Fruit fly (Drosophila melanogaster) whole organism, embryonic: ENCODE results near the gene CG33108.

Experiments used
- CG3065 ChIP-seq: fragments of 200-800 bp; sonication (Bioruptor generic); optimal IDR thresholded peaks from 2 replicates; lab custom pipeline; 2016; ENCODE audit warnings: missing biosample characterization, missing genetic modification characterization
- CG8944 ChIP-seq: fragments of 200-800 bp; sonication (Bioruptor generic); optimal IDR thresholded peaks from 3 replicates; lab custom pipeline; 2016; ENCODE audit warnings: missing biosample characterization, missing genetic modification characterization
- CG9797 ChIP-seq: fragments of 200-800 bp; sonication (Bioruptor generic); optimal IDR thresholded peaks from 3 replicates; lab custom pipeline; 2018; ENCODE audit warnings: missing biosample characterization, mild to moderate bottlenecking, missing genetic modification characterization
- CG9876 ChIP-seq: fragments of 200-800 bp; sonication (Bioruptor generic); optimal IDR thresholded peaks from 2 replicates; lab custom pipeline; 2016; ENCODE audit warnings: missing biosample characterization, missing genetic modification characterization
- Med ChIP-seq: fragments of 200-800 bp; sonication (Bioruptor generic); peaks from one replicate; lab custom pipeline; 2016; ENCODE audit warnings: missing biosample characterization, missing genetic modification characterization, mild to moderate bottlenecking, inconsistent platforms, moderate library complexity
- Rx ChIP-seq: fragments of 200-800 bp; sonication (Bioruptor generic); IDR thresholded peaks from 2 replicates; pipeline ENCODE4 v1.3.6; 2022; ENCODE audit warnings: missing biosample characterization, missing genetic modification characterization
- Six4 ChIP-seq: fragments of 200-800 bp; sonication (Bioruptor generic); optimal IDR thresholded peaks from 2 replicates; lab custom pipeline; 2016; ENCODE audit warnings: missing biosample characterization, missing genetic modification characterization
- knrl ChIP-seq: fragments of 200-800 bp; sonication (Bioruptor generic); IDR thresholded peaks from 3 replicates; pipeline ENCODE4 v1.3.6; 2022; ENCODE audit warnings: missing biosample characterization, missing genetic modification characterization; ENCODE audit not compliant: partially characterized antibody
- lov ChIP-seq, 2 experiments: fragments of 200-800 bp in 1 of 2; fragments of >200 bp in 1 of 2; sonication (Bioruptor generic) in 1 of 2; IDR thresholded peaks in 1 of 2; optimal IDR thresholded peaks in 1 of 2; 2 replicates in 1 of 2; 3 replicates in 1 of 2; pipeline versions ENCODE4 v1.3.6 to Lab custom; 2017 to 2022; ENCODE audit warnings: missing biosample characterization in 1 of 2, missing genetic modification characterization in 1 of 2
- sd ChIP-seq: fragments of 200-800 bp; sonication (Bioruptor generic); optimal IDR thresholded peaks from 3 replicates; lab custom pipeline; 2018; ENCODE audit warnings: missing biosample characterization, mild to moderate bottlenecking, missing genetic modification characterization, moderate library complexity
- zf30C ChIP-seq: fragments of 200-800 bp; sonication (Bioruptor generic); optimal IDR thresholded peaks from 3 replicates; lab custom pipeline; 2018; ENCODE audit warnings: missing biosample characterization, mild to moderate bottlenecking, missing genetic modification characterization

DNA sequence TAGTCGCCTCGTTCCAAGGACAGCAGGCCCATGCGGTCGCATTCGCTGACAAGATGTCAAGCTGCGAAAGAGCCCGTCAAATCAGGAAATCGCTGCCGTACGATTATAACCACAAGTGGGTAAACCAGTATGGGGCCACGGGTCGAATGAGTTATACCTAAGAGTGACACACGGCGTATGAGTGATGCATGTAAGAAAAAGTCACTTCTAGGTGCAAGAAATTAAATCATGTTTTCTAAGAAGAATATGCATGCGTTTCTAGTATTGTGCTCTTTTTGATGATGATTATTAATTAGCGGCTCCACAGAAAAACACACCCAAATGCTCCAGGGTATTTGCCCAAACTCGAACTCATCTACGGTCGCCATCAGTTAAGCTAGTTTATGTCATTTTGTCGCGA lies 22.2 kb downstream of the CG33108 start:
- no peak for TF ChIP-seq Six4 (GFP tag; lab: Kevin White, UChicago)
- TF ChIP-seq CG9876 (GFP tag; lab: Kevin White, UChicago): no peak
- TF ChIP-seq zf30C (GFP tag; lab: Kevin White, UChicago): no peak
- TF ChIP-seq CG8944 (GFP tag; lab: Kevin White, UChicago): no peak
- no peak for TF ChIP-seq lov (optimal IDR thresholded peaks at IDR 0.05; lab: Kevin White, UChicago)
- no peak for TF ChIP-seq lov (GFP tag; IDR thresholded peaks at IDR 0.05; lab: Robert Waterston, UW)
- TF ChIP-seq CG3065 (GFP tag; lab: Kevin White, UChicago): no peak
- TF ChIP-seq Rx (GFP tag; lab: Robert Waterston, UW): no peak; the same call in 1 of the 2 replicates
- peak; percentile 54 for TF ChIP-seq Med
- no peak for TF ChIP-seq CG9797
- TF ChIP-seq knrl (GFP tag; lab: Robert Waterston, UW): no peak
- no peak for TF ChIP-seq sd
